Fruit fly (Drosophila melanogaster) whole organism, embryonic: Measurements from ENCODE around the gene mRpL55.

Experiments used
- Atf3 ChIP-seq: fragments of 200-800 bp; sonication (Bioruptor generic); optimal IDR thresholded peaks from 3 replicates; lab custom pipeline; 2016; ENCODE audit warnings: missing biosample characterization, missing genetic modification characterization
- CG10462 ChIP-seq: fragments of 200-800 bp; sonication (Bioruptor generic); optimal IDR thresholded peaks from 2 replicates; lab custom pipeline; 2016; ENCODE audit warnings: missing biosample characterization, missing genetic modification characterization
- CG10565 ChIP-seq: fragments of 200-800 bp; sonication (Bioruptor generic); optimal IDR thresholded peaks from 3 replicates; lab custom pipeline; 2016; ENCODE audit warnings: missing biosample characterization, mild to moderate bottlenecking, missing genetic modification characterization
- CG11504 ChIP-seq: fragments of 200-800 bp; sonication (Bioruptor generic); optimal IDR thresholded peaks from 3 replicates; lab custom pipeline; 2019; ENCODE audit warnings: missing biosample characterization, mild to moderate bottlenecking, missing genetic modification characterization, moderate library complexity
- CG11695 ChIP-seq: fragments of 200-800 bp; sonication (Bioruptor generic); IDR thresholded peaks from 3 replicates; pipeline ENCODE4 v1.3.6; 2022; ENCODE audit warnings: missing biosample characterization, missing genetic modification characterization
- CG12236 ChIP-seq: fragments of 200-800 bp; sonication (Bioruptor generic); optimal IDR thresholded peaks from 2 replicates; lab custom pipeline; 2016; ENCODE audit warnings: missing biosample characterization, missing genetic modification characterization
- CG14965 ChIP-seq: fragments of 200-800 bp; sonication (Bioruptor generic); optimal IDR thresholded peaks from 2 replicates; lab custom pipeline; 2016; ENCODE audit warnings: missing biosample characterization, missing genetic modification characterization, borderline replicate concordance
- CG17385 ChIP-seq: fragments of 200-800 bp; sonication (Bioruptor generic); optimal IDR thresholded peaks from 3 replicates; lab custom pipeline; 2018; ENCODE audit warnings: missing biosample characterization, mild to moderate bottlenecking, missing genetic modification characterization
- CG18262 ChIP-seq: fragments of 200-800 bp; optimal IDR thresholded peaks from 3 replicates; lab custom pipeline; 2019; ENCODE audit warnings: missing biosample characterization, mild to moderate bottlenecking, missing genetic modification characterization, moderate library complexity
- CG18476 ChIP-seq: fragments of 200-800 bp; sonication (Bioruptor generic); optimal IDR thresholded peaks from 2 replicates; lab custom pipeline; 2016; ENCODE audit warnings: missing biosample characterization, mild to moderate bottlenecking, missing genetic modification characterization
- CG2889 ChIP-seq: fragments of 200-800 bp; sonication (Bioruptor generic); IDR thresholded peaks from 3 replicates; pipeline ENCODE4 v1.3.6; 2022; ENCODE audit warnings: missing biosample characterization, missing genetic modification characterization
- CG4360 ChIP-seq: fragments of 200-800 bp; sonication (Bioruptor generic); IDR thresholded peaks from 2 replicates; pipeline ENCODE4 v1.3.6; 2022; ENCODE audit warnings: missing biosample characterization, missing genetic modification characterization
- CG4617 ChIP-seq: fragments of 200-800 bp; sonication (Bioruptor generic); optimal IDR thresholded peaks from 3 replicates; lab custom pipeline; 2016; ENCODE audit warnings: missing biosample characterization, missing genetic modification characterization, borderline replicate concordance
- CG5245 ChIP-seq: fragments of 200-800 bp; sonication (Bioruptor generic); optimal IDR thresholded peaks from 3 replicates; lab custom pipeline; 2016; ENCODE audit warnings: missing biosample characterization, missing genetic modification characterization
- CG6683 ChIP-seq: fragments of 200-800 bp; sonication (Bioruptor generic); optimal IDR thresholded peaks from 2 replicates; lab custom pipeline; 2017; ENCODE audit warnings: missing biosample characterization, mild to moderate bottlenecking, missing genetic modification characterization, missing genetic modification reagents
- CG6689 ChIP-seq: fragments of 200-800 bp; sonication (Bioruptor generic); IDR thresholded peaks from 2 replicates; pipeline ENCODE4 v1.3.6; 2022; ENCODE audit warnings: missing biosample characterization, missing genetic modification characterization
- CG6791 ChIP-seq: fragments of 200-800 bp; sonication (Bioruptor generic); IDR thresholded peaks from 3 replicates; pipeline ENCODE4 v1.3.6; 2022; ENCODE audit warnings: missing biosample characterization, missing genetic modification characterization; ENCODE audit not compliant: partially characterized antibody
- CG8944 ChIP-seq: fragments of 200-800 bp; sonication (Bioruptor generic); optimal IDR thresholded peaks from 3 replicates; lab custom pipeline; 2016; ENCODE audit warnings: missing biosample characterization, missing genetic modification characterization
- CG9609 ChIP-seq: fragments of 200-800 bp; sonication (Bioruptor generic); optimal IDR thresholded peaks from 3 replicates; lab custom pipeline; 2016; ENCODE audit warnings: missing biosample characterization, missing genetic modification characterization
- Camta ChIP-seq: fragments of 200-800 bp; sonication (Bioruptor generic); optimal IDR thresholded peaks from 2 replicates; lab custom pipeline; 2016; ENCODE audit warnings: missing biosample characterization, missing genetic modification characterization
- D19B ChIP-seq: fragments of 200-800 bp; sonication (Bioruptor generic); optimal IDR thresholded peaks from 2 replicates; lab custom pipeline; 2017; ENCODE audit warnings: missing biosample characterization, mild to moderate bottlenecking, missing genetic modification characterization
- Ets65A ChIP-seq: fragments of 200-800 bp; sonication (Bioruptor generic); peaks from one replicate; lab custom pipeline; 2016; ENCODE audit warnings: missing biosample characterization, missing genetic modification characterization
- Fer1 ChIP-seq: fragments of 200-800 bp; sonication (Bioruptor generic); optimal IDR thresholded peaks from 2 replicates; lab custom pipeline; 2017; ENCODE audit warnings: missing biosample characterization, mild to moderate bottlenecking, missing genetic modification characterization
- Fer3 ChIP-seq: fragments of 200-800 bp; sonication (Bioruptor generic); optimal IDR thresholded peaks from 2 replicates; lab custom pipeline; 2018; ENCODE audit warnings: missing biosample characterization, mild to moderate bottlenecking, missing genetic modification characterization, moderate library complexity
- H2.0 ChIP-seq: fragments of 200-800 bp; sonication (Bioruptor generic); IDR thresholded peaks from 2 replicates; pipeline ENCODE4 v1.3.6; 2022; ENCODE audit warnings: missing biosample characterization, missing genetic modification characterization
- NFAT ChIP-seq: fragments of 200-800 bp; sonication (Bioruptor generic); IDR thresholded peaks from 2 replicates; pipeline ENCODE4 v1.3.6; 2022; ENCODE audit warnings: missing biosample characterization, missing genetic modification characterization
- Rx ChIP-seq: fragments of 200-800 bp; sonication (Bioruptor generic); IDR thresholded peaks from 2 replicates; pipeline ENCODE4 v1.3.6; 2022; ENCODE audit warnings: missing biosample characterization, missing genetic modification characterization
- Sry-δ ChIP-seq: fragments of 200-800 bp; sonication (Bioruptor generic); optimal IDR thresholded peaks from 2 replicates; lab custom pipeline; 2016; ENCODE audit warnings: missing biosample characterization, missing genetic modification characterization
- ato ChIP-seq: fragments of 200-800 bp; sonication (Bioruptor generic); IDR thresholded peaks from 2 replicates; pipeline ENCODE4 v1.3.6; 2022; ENCODE audit warnings: missing biosample characterization, missing genetic modification characterization; ENCODE audit not compliant: partially characterized antibody
- chif ChIP-seq, 2 experiments: fragments of 200-800 bp; sonication (Bioruptor generic); optimal IDR thresholded peaks; 3 replicates each; lab custom pipeline; 2016; ENCODE audit warnings: missing biosample characterization in 2 of 2, missing genetic modification characterization in 2 of 2
- dimm ChIP-seq: fragments of 200-800 bp; sonication (Bioruptor generic); IDR thresholded peaks from 2 replicates; pipeline ENCODE4 v1.3.6; 2022; ENCODE audit warnings: missing biosample characterization, missing genetic modification characterization
- dm ChIP-seq: fragments of 200-800 bp; sonication (Bioruptor generic); optimal IDR thresholded peaks from 3 replicates; lab custom pipeline; 2016; ENCODE audit warnings: missing biosample characterization, missing genetic modification characterization
- dmrt11E ChIP-seq: fragments of 200-800 bp; sonication (Bioruptor generic); optimal IDR thresholded peaks from 3 replicates; lab custom pipeline; 2018; ENCODE audit warnings: missing biosample characterization, mild to moderate bottlenecking, missing genetic modification characterization, moderate library complexity
- dpn ChIP-seq, 2 experiments: fragments of 200-800 bp; sonication (Bioruptor generic); optimal IDR thresholded peaks; 3 replicates each; lab custom pipeline; 2016; ENCODE audit warnings: missing biosample characterization in 2 of 2, missing genetic modification characterization in 2 of 2
- dysf ChIP-seq: fragments of 200-800 bp; sonication (Bioruptor generic); IDR thresholded peaks from 3 replicates; pipeline ENCODE4 v1.3.6; 2022; ENCODE audit warnings: missing biosample characterization, missing genetic modification characterization
- eve ChIP-seq, 2 experiments: fragments of >200 bp; optimal IDR thresholded peaks; 2 replicates each; lab custom pipeline; 2017; ENCODE audit warnings: missing biosample characterization in 2 of 2, missing genetic modification characterization in 2 of 2
- her ChIP-seq: fragments of 200-800 bp; sonication (Bioruptor generic); optimal IDR thresholded peaks from 2 replicates; lab custom pipeline; 2016; ENCODE audit warnings: missing biosample characterization, missing genetic modification characterization
- hkb ChIP-seq, 2 experiments: fragments of 200-800 bp in 1 of 2; fragments of >200 bp in 1 of 2; sonication (Bioruptor generic) in 1 of 2; IDR thresholded peaks in 1 of 2; optimal IDR thresholded peaks in 1 of 2; 2 replicates each; pipeline versions ENCODE4 v1.3.6 to Lab custom; 2017 to 2022; ENCODE audit warnings: missing biosample characterization in 1 of 2, missing genetic modification characterization in 1 of 2
- jumu ChIP-seq: fragments of 200-800 bp; sonication (Bioruptor generic); optimal IDR thresholded peaks from 3 replicates; lab custom pipeline; 2016; ENCODE audit warnings: missing biosample characterization, missing genetic modification characterization
- kay ChIP-seq: fragments of 200-800 bp; sonication (Bioruptor generic); optimal IDR thresholded peaks from 2 replicates; lab custom pipeline; 2016; ENCODE audit warnings: missing biosample characterization, missing genetic modification characterization
- mam ChIP-seq: fragments of 200-800 bp; sonication (Bioruptor generic); optimal IDR thresholded peaks from 3 replicates; lab custom pipeline; 2016; ENCODE audit warnings: missing biosample characterization, missing genetic modification characterization
- mirr ChIP-seq: fragments of 200-800 bp; sonication (Bioruptor generic); optimal IDR thresholded peaks from 3 replicates; lab custom pipeline; 2018; ENCODE audit warnings: missing biosample characterization, mild to moderate bottlenecking, missing genetic modification characterization
- nom ChIP-seq: fragments of 200-800 bp; sonication (Bioruptor generic); optimal IDR thresholded peaks from 2 replicates; lab custom pipeline; 2017; ENCODE audit warnings: missing biosample characterization, missing genetic modification characterization, mild to moderate bottlenecking, moderate library complexity, missing genetic modification reagents
- peb ChIP-seq: fragments of 200-800 bp; sonication (Bioruptor generic); IDR thresholded peaks from 2 replicates; pipeline ENCODE4 v1.3.6; 2022; ENCODE audit warnings: missing biosample characterization, missing genetic modification characterization
- pzg ChIP-seq: fragments of 200-800 bp; sonication (Bioruptor generic); optimal IDR thresholded peaks from 3 replicates; lab custom pipeline; 2018; ENCODE audit warnings: missing biosample characterization, mild to moderate bottlenecking, missing genetic modification characterization, moderate library complexity
- sd ChIP-seq: fragments of 200-800 bp; sonication (Bioruptor generic); optimal IDR thresholded peaks from 3 replicates; lab custom pipeline; 2018; ENCODE audit warnings: missing biosample characterization, mild to moderate bottlenecking, missing genetic modification characterization, moderate library complexity
- shn ChIP-seq: fragments of 200-800 bp; sonication (Bioruptor generic); optimal IDR thresholded peaks from 3 replicates; lab custom pipeline; 2016; ENCODE audit warnings: missing biosample characterization, missing genetic modification characterization
- toy ChIP-seq: fragments of 200-800 bp; sonication (Bioruptor generic); IDR thresholded peaks from 2 replicates; pipeline ENCODE4 v1.3.6; 2022; ENCODE audit warnings: missing biosample characterization, missing genetic modification characterization
- vfl ChIP-seq: fragments of 200-800 bp; sonication (Bioruptor generic); optimal IDR thresholded peaks from 2 replicates; lab custom pipeline; 2016; ENCODE audit warnings: missing biosample characterization, missing genetic modification characterization

The mRpL55 gene

DNA sequence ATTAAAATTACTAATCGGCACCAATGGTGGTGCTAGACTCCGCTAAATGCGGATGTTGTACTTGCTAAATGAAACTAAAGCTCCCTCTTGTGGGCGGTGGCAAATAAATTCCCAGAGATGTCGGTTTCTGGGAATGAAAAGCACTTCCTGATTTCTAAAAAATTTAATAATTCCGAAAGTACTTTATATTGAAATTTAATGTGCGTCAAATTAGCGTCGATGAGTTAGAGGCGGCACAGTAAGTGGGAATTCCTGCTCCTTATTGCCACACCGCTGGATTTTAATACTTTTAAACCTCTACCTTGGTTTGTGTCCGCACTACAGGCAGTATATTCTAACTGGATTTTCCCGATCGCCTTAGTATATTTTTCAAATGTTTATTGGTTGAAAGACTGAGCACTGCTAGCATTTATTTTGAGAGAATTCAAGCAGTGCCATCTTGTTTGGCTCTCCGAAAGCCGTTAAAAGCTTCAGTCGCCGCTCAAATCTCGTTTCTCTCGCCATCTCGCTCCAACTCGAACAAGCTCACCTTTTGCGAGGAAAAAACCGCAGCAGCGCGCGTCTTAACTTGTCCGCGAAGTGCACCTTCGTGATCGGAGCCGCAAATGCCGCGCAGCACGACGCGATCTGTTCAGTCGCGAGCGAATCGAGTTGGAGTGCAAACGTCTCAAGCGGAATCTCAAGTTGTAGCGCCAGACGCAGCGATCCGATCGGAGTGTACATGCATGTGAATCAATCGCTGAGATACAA is 1.8 kb upstream of the mRpL55 start, which contains the start of gene CG6040 (continued):
- TF ChIP-seq Fer3 (no peak), pzg (peak; percentile 69), CG11695 (GFP tag; lab: Robert Waterston, UW) (no peak), kay (GFP tag; lab: Kevin White, UChicago) (no peak), CG4360 (GFP tag; lab: Robert Waterston, UW) (no peak), Camta (peak; percentile 48), nom (peak; percentile 63), CG6791 (0 out of 3 replicates have a peak, but pooled peaks have one; percentile 47), CG18262 (peak; percentile 27), mam (GFP tag; lab: Kevin White, UChicago) (peak; percentile 46), sd (peak; percentile 56), H2.0 (GFP tag; lab: Robert Waterston, UW) (peak; percentile 5; the same call in 1 of the 2 replicates), CG9609 (peak; percentile 71), CG10565 (peak; percentile 32), CG8944 (GFP tag; lab: Kevin White, UChicago) (peak; percentile 51), CG14965 (GFP tag; lab: Kevin White, UChicago) (peak; percentile 99), CG10462 (GFP tag; lab: Kevin White, UChicago) (peak; percentile 31), shn (GFP tag; lab: Kevin White, UChicago) (peak; percentile 66), dimm (GFP tag; lab: Robert Waterston, UW) (no peak), CG6689 (GFP tag; lab: Robert Waterston, UW) (no peak), Ets65A (GFP tag; lab: Kevin White, UChicago) (peak; percentile 95), CG2889 (GFP tag; lab: Robert Waterston, UW) (no peak), dm (GFP tag; lab: Kevin White, UChicago) (peak; percentile 17), CG18476 (GFP tag; lab: Kevin White, UChicago) (peak; percentile 34), eve (GFP tag; optimal IDR thresholded peaks at IDR 0.05; lab: Kevin White, UChicago) (peak in 1 of 2 experiments; percentile 91), her (GFP tag; lab: Kevin White, UChicago) (no peak), peb (GFP tag; lab: Robert Waterston, UW) (peak; percentile 28; the same call in 1 of the 2 replicates), vfl (GFP tag; lab: Kevin White, UChicago) (no peak), dysf (GFP tag; lab: Robert Waterston, UW) (peak; percentile 48; the same call in 2 of the 3 replicates), hkb (optimal IDR thresholded peaks at IDR 0.05; lab: Kevin White, UChicago) (peak; percentile 94), hkb (GFP tag; IDR thresholded peaks at IDR 0.05; lab: Robert Waterston, UW) (peak; percentile 42; the same call in 1 of the 2 replicates), jumu (GFP tag; lab: Kevin White, UChicago) (no peak), CG12236 (GFP tag; lab: Kevin White, UChicago) (peak; percentile 14), CG17385 (peak; percentile 39), ato (GFP tag; lab: Robert Waterston, UW) (peak; percentile 42; the same call in 1 of the 2 replicates), Atf3 (peak; percentile 63), D19B (no peak), toy (GFP tag; lab: Robert Waterston, UW) (no peak), dpn (GFP tag; optimal IDR thresholded peaks at IDR 0.05; lab: Kevin White, UChicago) (peak; percentile 56 to 64), CG4617 (GFP tag; lab: Kevin White, UChicago) (peak; percentile 13), CG6683 (no peak), dmrt11E (peak; percentile 52), Fer1 (GFP tag; lab: Kevin White, UChicago) (peak; percentile 54), Rx (GFP tag; lab: Robert Waterston, UW) (peak; percentile 41; the same call in 1 of the 2 replicates), CG11504 (tag; lab: Kevin White, UChicago) (peak; percentile 63), mirr (GFP tag; lab: Kevin White, UChicago) (no peak), chif (GFP tag; optimal IDR thresholded peaks at IDR 0.05; lab: Kevin White, UChicago) (peak; percentile 37 to 63), CG5245 (GFP tag; lab: Kevin White, UChicago) (peak; percentile 50), NFAT (GFP tag; lab: Robert Waterston, UW) (peak; percentile 40; the same call in 1 of the 2 replicates), Sry-δ (GFP tag; lab: Kevin White, UChicago) (peak; percentile 69)
